Worm (Caenorhabditis elegans) whole organism, young adult: ENCODE results near the gene sdz-19.

Source experiments
- T26A5.8 ChIP-seq: sonication (generic microtip); optimal IDR thresholded peaks from 2 replicates; lab custom pipeline; 2016; ENCODE audit warnings: missing genetic modification characterization, missing compliant biosample characterization
- ama-1 ChIP-seq, 3 experiments: fragments of 150-350 bp in 1 of 3; sonication (generic microtip) in 2 of 3; optimal IDR thresholded peaks; 2 replicates each; lab custom pipeline; 2014 to 2018; ENCODE audit warnings: missing biosample characterization in 2 of 3, missing genetic modification characterization in 2 of 3, missing genetic modification reagents in 2 of 3
- atf-7 ChIP-seq: sonication (generic microtip); optimal IDR thresholded peaks from 2 replicates; lab custom pipeline; 2017; ENCODE audit warnings: mild to moderate bottlenecking, missing genetic modification characterization, missing compliant biosample characterization
- dpff-1 ChIP-seq: sonication (generic microtip); optimal IDR thresholded peaks from 2 replicates; lab custom pipeline; 2017; ENCODE audit warnings: mild to moderate bottlenecking, missing genetic modification characterization, missing compliant biosample characterization
- gei-17 ChIP-seq: fragments of 200-800 bp; sonication (Bioruptor generic); optimal IDR thresholded peaks from 2 replicates; lab custom pipeline; 2018; ENCODE audit warnings: mild to moderate bottlenecking, missing genetic modification characterization, missing compliant biosample characterization
- him-1 ChIP-seq: sonication (generic microtip); optimal IDR thresholded peaks from 2 replicates; lab custom pipeline; 2016; ENCODE audit warnings: missing genotype, missing genetic modification reagents, missing genetic modification characterization, missing compliant biosample characterization
- mxl-1 ChIP-seq: sonication (generic microtip); optimal IDR thresholded peaks from 2 replicates; lab custom pipeline; 2016; ENCODE audit warnings: missing genetic modification characterization, missing compliant biosample characterization
- rpc-1 ChIP-seq, 2 experiments: fragments of 150-350 bp in 1 of 2; sonication (generic microtip) in 1 of 2; optimal IDR thresholded peaks; 2 replicates each; lab custom pipeline; 2014 to 2018; ENCODE audit warnings: missing biosample characterization in 1 of 2, missing genetic modification characterization in 1 of 2, missing genetic modification reagents in 1 of 2, missing genotype in 1 of 2
- ztf-6 ChIP-seq: fragments of 200-800 bp; sonication (Bioruptor generic); IDR thresholded peaks from 2 replicates; pipeline ENCODE4 v1.3.6; 2022; ENCODE audit warnings: missing genetic modification reagents, missing genetic modification characterization, missing compliant biosample characterization

DNA sequence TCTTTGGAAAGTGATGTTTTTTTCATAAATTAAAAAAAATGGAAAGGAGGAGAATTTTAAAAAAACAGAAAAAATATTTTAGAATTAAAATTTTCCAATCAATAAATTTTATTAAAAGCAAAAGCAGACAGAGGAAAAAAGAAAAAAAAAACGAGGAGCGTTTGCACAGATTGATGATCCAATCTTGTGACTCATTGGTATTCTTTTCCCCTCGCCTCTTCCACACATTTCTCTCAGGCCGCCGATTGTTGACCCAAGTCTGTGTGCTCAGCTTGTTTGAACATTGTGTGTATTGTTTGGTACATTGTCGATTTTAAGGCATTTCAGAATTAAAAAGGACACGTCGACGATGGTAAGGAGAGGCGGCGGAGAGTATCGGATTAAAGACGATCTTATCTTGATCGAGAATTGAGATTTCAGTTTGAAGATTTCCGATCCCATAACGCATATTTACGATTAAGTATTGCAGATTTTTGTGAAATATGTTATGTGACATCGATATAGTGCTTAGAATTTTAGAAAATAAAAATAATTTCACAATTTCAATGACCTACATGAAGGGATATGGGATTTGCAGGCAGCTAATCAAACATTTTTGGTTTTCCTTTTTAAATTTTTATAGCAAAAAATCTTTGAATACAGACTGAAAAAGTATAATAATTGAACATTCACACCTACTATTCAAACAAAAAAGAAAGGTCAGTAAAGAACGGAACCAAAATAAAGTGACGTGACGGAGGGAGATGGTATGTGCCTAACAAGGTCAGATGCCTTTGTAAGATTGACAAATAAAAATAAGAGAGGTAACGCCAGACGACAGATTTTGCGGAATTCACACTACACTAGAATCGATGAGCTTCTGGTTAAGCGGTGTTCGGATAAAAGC lies 12.7 kb upstream of the sdz-19 start:
- no peak for TF ChIP-seq atf-7 (tag; lab: Kevin White, UChicago)
- no peak for TF ChIP-seq ama-1 (optimal IDR thresholded peaks at IDR 0.05; lab: Kevin White, UChicago)
- TF ChIP-seq ama-1 (GFP tag; optimal IDR thresholded peaks at IDR 0.05; lab: Kevin White, UChicago) = no peak
- TF ChIP-seq mxl-1 (tag; lab: Kevin White, UChicago) = no peak
- TF ChIP-seq dpff-1 (tag; lab: Kevin White, UChicago) = no peak
- no peak for TF ChIP-seq T26A5.8 (tag; lab: Kevin White, UChicago)
- TF ChIP-seq rpc-1 (optimal IDR thresholded peaks at IDR 0.05; lab: Kevin White, UChicago) = no peak
- no peak for TF ChIP-seq rpc-1 (tag; optimal IDR thresholded peaks at IDR 0.05; lab: Kevin White, UChicago)
- TF ChIP-seq ztf-6 = no peak
- no peak for TF ChIP-seq gei-17 (GFP tag; lab: Kevin White, UChicago)
- no peak for TF ChIP-seq him-1 (tag; lab: Kevin White, UChicago)
